Worm (Caenorhabditis elegans): Measurements from ENCODE around the gene T24H10.1.

Gene T24H10.1

ce11 chrII:9108905-9109551 is 9.9 kb downstream of the T24H10.1 start, which contains the start of gene T24H10.4:
TSS of gene T24H10.4 (plus strand) at chrII:9109534.
- no peak for TF ChIP-seq tab-1 (GFP tag; IDR thresholded peaks at IDR 0.05)
- TF ChIP-seq klf-2 (GFP tag; conservative IDR thresholded peaks at IDR 0.05) = no peak
- TF ChIP-seq ztf-23 (GFP tag; IDR thresholded peaks at IDR 0.05) = no peak
- TF ChIP-seq ztf-29 (GFP tag; IDR thresholded peaks at IDR 0.05) = no peak
- no peak for TF ChIP-seq cog-1 (tag; optimal IDR thresholded peaks at IDR 0.05)
- no peak for TF ChIP-seq med-1 (GFP tag; optimal IDR thresholded peaks at IDR 0.05; ENCODE audit: insufficient read depth)
- no peak for TF ChIP-seq T22C8.4 (GFP tag; IDR thresholded peaks at IDR 0.05)
- no peak for TF ChIP-seq ref-1 (GFP tag; conservative IDR thresholded peaks at IDR 0.05)
- no peak for TF ChIP-seq flt-1 (GFP tag; IDR thresholded peaks at IDR 0.05)

ce11 chrII:9111471-9112016 is 12.4 kb downstream of the T24H10.1 start:
- no peak for TF ChIP-seq tab-1 (GFP tag; IDR thresholded peaks at IDR 0.05)
- no peak for TF ChIP-seq klf-2 (GFP tag; conservative IDR thresholded peaks at IDR 0.05)
- TF ChIP-seq cog-1 (tag; optimal IDR thresholded peaks at IDR 0.05) = no peak
- TF ChIP-seq ztf-29 (GFP tag; IDR thresholded peaks at IDR 0.05) = no peak
- no peak for TF ChIP-seq T22C8.4 (GFP tag; IDR thresholded peaks at IDR 0.05)
- TF ChIP-seq ztf-23 (GFP tag; IDR thresholded peaks at IDR 0.05) = no peak
- TF ChIP-seq ref-1 (GFP tag; conservative IDR thresholded peaks at IDR 0.05) = no peak
- TF ChIP-seq flt-1 (GFP tag; IDR thresholded peaks at IDR 0.05) = no peak
- TF ChIP-seq med-1 (GFP tag; optimal IDR thresholded peaks at IDR 0.05; ENCODE audit: insufficient read depth) = no peak

- TF ChIP-seq ztf-29 (GFP tag; IDR thresholded peaks at IDR 0.05) = no peak
- no peak for TF ChIP-seq med-1 (GFP tag; optimal IDR thresholded peaks at IDR 0.05; ENCODE audit: insufficient read depth)
- no peak for TF ChIP-seq ztf-23 (GFP tag; IDR thresholded peaks at IDR 0.05)
- TF ChIP-seq ref-1 (GFP tag; conservative IDR thresholded peaks at IDR 0.05) = no peak
- TF ChIP-seq T22C8.4 (GFP tag; IDR thresholded peaks at IDR 0.05) = no peak
- no peak for TF ChIP-seq tab-1 (GFP tag; IDR thresholded peaks at IDR 0.05)
- peak; percentile 54 for TF ChIP-seq cog-1 (tag; optimal IDR thresholded peaks at IDR 0.05)
- TF ChIP-seq flt-1 (GFP tag; IDR thresholded peaks at IDR 0.05) = no peak
These were observed 13.7 kb downstream of the T24H10.1 start, which contains the start of gene jun-1 for ce11 chrII:9112851-9113250. TSS of gene jun-1 (plus strand) at chrII:9113157.

- TF ChIP-seq flt-1 (GFP tag; IDR thresholded peaks at IDR 0.05) = no peak
- TF ChIP-seq ztf-29 (GFP tag; IDR thresholded peaks at IDR 0.05) = no peak
- no peak for TF ChIP-seq ztf-23 (GFP tag; IDR thresholded peaks at IDR 0.05)
- no peak for TF ChIP-seq cog-1 (tag; optimal IDR thresholded peaks at IDR 0.05)
- TF ChIP-seq tab-1 (GFP tag; IDR thresholded peaks at IDR 0.05) = no peak
- no peak for TF ChIP-seq med-1 (GFP tag; optimal IDR thresholded peaks at IDR 0.05; ENCODE audit: insufficient read depth)
- no peak for TF ChIP-seq klf-2 (GFP tag; conservative IDR thresholded peaks at IDR 0.05)
- TF ChIP-seq T22C8.4 (GFP tag; IDR thresholded peaks at IDR 0.05) = no peak
- TF ChIP-seq ref-1 (GFP tag; conservative IDR thresholded peaks at IDR 0.05) = no peak
These were observed 14.6 kb downstream of the T24H10.1 start for ce11 chrII:9113759-9114158.

- TF ChIP-seq flt-1 (GFP tag; IDR thresholded peaks at IDR 0.05) = no peak
- no peak for TF ChIP-seq ztf-23 (GFP tag; IDR thresholded peaks at IDR 0.05)
- TF ChIP-seq tab-1 (GFP tag; IDR thresholded peaks at IDR 0.05) = no peak
- no peak for TF ChIP-seq T22C8.4 (GFP tag; IDR thresholded peaks at IDR 0.05)
- TF ChIP-seq cog-1 (tag; optimal IDR thresholded peaks at IDR 0.05) = no peak
- no peak for TF ChIP-seq klf-2 (GFP tag; conservative IDR thresholded peaks at IDR 0.05)
- no peak for TF ChIP-seq ref-1 (GFP tag; conservative IDR thresholded peaks at IDR 0.05)
- TF ChIP-seq med-1 (GFP tag; optimal IDR thresholded peaks at IDR 0.05; ENCODE audit: insufficient read depth) = no peak
- TF ChIP-seq ztf-29 (GFP tag; IDR thresholded peaks at IDR 0.05) = no peak
These were observed 15.8 kb downstream of the T24H10.1 start for ce11 chrII:9114972-9115371.

ce11 chrII:9115644-9116043 is 16.5 kb downstream of the T24H10.1 start:
- no peak for TF ChIP-seq ztf-29 (GFP tag; IDR thresholded peaks at IDR 0.05)
- no peak for TF ChIP-seq cog-1 (tag; optimal IDR thresholded peaks at IDR 0.05)
- no peak for TF ChIP-seq ref-1 (GFP tag; conservative IDR thresholded peaks at IDR 0.05)
- no peak for TF ChIP-seq med-1 (GFP tag; optimal IDR thresholded peaks at IDR 0.05; ENCODE audit: insufficient read depth)
- TF ChIP-seq klf-2 (GFP tag; conservative IDR thresholded peaks at IDR 0.05) = no peak
- TF ChIP-seq T22C8.4 (GFP tag; IDR thresholded peaks at IDR 0.05) = no peak
- no peak for TF ChIP-seq flt-1 (GFP tag; IDR thresholded peaks at IDR 0.05)
- no peak for TF ChIP-seq ztf-23 (GFP tag; IDR thresholded peaks at IDR 0.05)
- TF ChIP-seq tab-1 (GFP tag; IDR thresholded peaks at IDR 0.05) = no peak

- no peak for TF ChIP-seq ztf-29 (GFP tag; IDR thresholded peaks at IDR 0.05)
- TF ChIP-seq flt-1 (GFP tag; IDR thresholded peaks at IDR 0.05) = no peak
- no peak for TF ChIP-seq ref-1 (GFP tag; conservative IDR thresholded peaks at IDR 0.05)
- no peak for TF ChIP-seq med-1 (GFP tag; optimal IDR thresholded peaks at IDR 0.05; ENCODE audit: insufficient read depth)
- no peak for TF ChIP-seq cog-1 (tag; optimal IDR thresholded peaks at IDR 0.05)
- TF ChIP-seq klf-2 (GFP tag; conservative IDR thresholded peaks at IDR 0.05) = no peak
- TF ChIP-seq T22C8.4 (GFP tag; IDR thresholded peaks at IDR 0.05) = no peak
- no peak for TF ChIP-seq ztf-23 (GFP tag; IDR thresholded peaks at IDR 0.05)
- no peak for TF ChIP-seq tab-1 (GFP tag; IDR thresholded peaks at IDR 0.05)
These were observed 17.2 kb downstream of the T24H10.1 start for ce11 chrII:9116404-9116803.

ce11 chrII:9117789-9118242 is 18.6 kb downstream of the T24H10.1 start:
- TF ChIP-seq klf-2 (GFP tag; conservative IDR thresholded peaks at IDR 0.05) (no peak), ztf-29 (GFP tag; IDR thresholded peaks at IDR 0.05) (no peak), med-1 (GFP tag; optimal IDR thresholded peaks at IDR 0.05; ENCODE audit: insufficient read depth) (no peak), ref-1 (GFP tag; conservative IDR thresholded peaks at IDR 0.05) (no peak), T22C8.4 (GFP tag; IDR thresholded peaks at IDR 0.05) (no peak), ztf-23 (GFP tag; IDR thresholded peaks at IDR 0.05) (no peak), tab-1 (GFP tag; IDR thresholded peaks at IDR 0.05) (no peak), flt-1 (GFP tag; IDR thresholded peaks at IDR 0.05) (no peak), cog-1 (tag; optimal IDR thresholded peaks at IDR 0.05) (no peak)

ce11 chrII:9120329-9120728 is 21.2 kb downstream of the T24H10.1 start:
- TF ChIP-seq T22C8.4 (GFP tag; IDR thresholded peaks at IDR 0.05) = no peak
